Worm (Caenorhabditis elegans) whole organism, early embryonic: Measurements from ENCODE around the gene T14G8.4.

ENCODE experiments used
- aly-1 ChIP-seq: sonication (generic microtip); optimal IDR thresholded peaks from 2 replicates; lab custom pipeline; 2016; ENCODE audit warnings: missing genetic modification characterization, missing compliant biosample characterization
- ama-1 ChIP-seq: fragments of 150-350 bp; optimal IDR thresholded peaks from 2 replicates; lab custom pipeline; 2014
- ceh-13 ChIP-seq: fragments of 200-800 bp; sonication (Bioruptor generic); optimal IDR thresholded peaks from 2 replicates; lab custom pipeline; 2018; ENCODE audit warnings: mild to moderate bottlenecking, missing genetic modification characterization, missing compliant biosample characterization
- ets-7 ChIP-seq: sonication (generic microtip); optimal IDR thresholded peaks from 2 replicates; lab custom pipeline; 2016; ENCODE audit warnings: missing genotype, missing genetic modification characterization, missing compliant biosample characterization
- hmg-4 ChIP-seq: fragments of 200-800 bp; sonication (Bioruptor generic); optimal IDR thresholded peaks from 2 replicates; lab custom pipeline; 2018; ENCODE audit warnings: mild to moderate bottlenecking, missing genetic modification characterization, missing compliant biosample characterization
- hnd-1 ChIP-seq: sonication (generic microtip); optimal IDR thresholded peaks from 2 replicates; lab custom pipeline; 2016; ENCODE audit warnings: missing genetic modification characterization, missing compliant biosample characterization
- scrt-1 ChIP-seq: fragments of 200-800 bp; sonication (Bioruptor generic); IDR thresholded peaks from 2 replicates; pipeline ENCODE4 v1.3.6; 2022; ENCODE audit warnings: missing genetic modification characterization, missing compliant biosample characterization
- sea-1 ChIP-seq: fragments of 200-800 bp; sonication (Bioruptor generic); conservative IDR thresholded peaks from 2 replicates; pipeline ENCODE4 v1.3.6; 2022; ENCODE audit warnings: missing genetic modification characterization, missing compliant biosample characterization

ce11 chrX:12874798-12875342 is 11.2 kb upstream of the T14G8.4 start:
- TF ChIP-seq ama-1 (lab: Kevin White, UChicago) (no peak), aly-1 (no peak), hmg-4 (no peak), ets-7 (tag; lab: Kevin White, UChicago) (no peak), sea-1 (GFP tag; lab: Robert Waterston, UW) (no peak), ceh-13 (GFP tag; lab: Kevin White, UChicago) (no peak), hnd-1 (no peak), scrt-1 (GFP tag; lab: Robert Waterston, UW) (no peak)
